Worm (Caenorhabditis elegans) whole organism, L1 larva: ENCODE results near the gene dpy-27.

Source experiments
- F16B12.6 ChIP-seq: fragments of 150-350 bp; optimal IDR thresholded peaks from 2 replicates; lab custom pipeline; 2014; ENCODE audit warnings: missing biosample characterization, missing genetic modification characterization
- alr-1 ChIP-seq: fragments of 200-800 bp; sonication (Bioruptor generic); optimal IDR thresholded peaks from 2 replicates; lab custom pipeline; 2018; ENCODE audit warnings: borderline replicate concordance, mild to moderate bottlenecking, missing genetic modification characterization, missing compliant biosample characterization
- blmp-1 ChIP-seq: fragments of 150-350 bp; optimal IDR thresholded peaks from 2 replicates; lab custom pipeline; 2014; ENCODE audit warnings: missing biosample characterization, missing genetic modification characterization
- ceh-82 ChIP-seq, 3 experiments: fragments of 150-350 bp in 1 of 3; sonication (generic microtip) in 2 of 3; optimal IDR thresholded peaks; 2 replicates each; lab custom pipeline; 2014 to 2017; ENCODE audit warnings: missing biosample characterization in 3 of 3, missing genetic modification characterization in 3 of 3
- ceh-88 ChIP-seq: fragments of 200-800 bp; sonication (Bioruptor generic); IDR thresholded peaks from 2 replicates; pipeline ENCODE4 v1.3.6; 2022; ENCODE audit warnings: missing genetic modification characterization, missing compliant biosample characterization
- dpl-1 ChIP-seq, 3 experiments: fragments of 150-350 bp in 2 of 3; sonication (generic microtip) in 1 of 3; optimal IDR thresholded peaks; 2 replicates each; lab custom pipeline; 2014 to 2017; ENCODE audit warnings: missing biosample characterization in 3 of 3, missing genetic modification characterization in 3 of 3, missing genetic modification reagents in 3 of 3
- efl-1 ChIP-seq, 4 experiments: fragments of 150-350 bp; optimal IDR thresholded peaks in 3 of 4; peaks in 1 of 4; 1 replicate in 1 of 4; 2 replicates in 3 of 4; lab custom pipeline; 2014; ENCODE audit warnings: missing biosample characterization in 2 of 4, missing genetic modification characterization in 2 of 4, missing genetic modification reagents in 2 of 4
- elt-3 ChIP-seq, 6 experiments: fragments of 150-350 bp in 1 of 6; sonication (generic microtip); optimal IDR thresholded peaks; 2 replicates each; lab custom pipeline; 2017 to 2018; ENCODE audit warnings: missing biosample characterization in 6 of 6, missing genetic modification characterization in 6 of 6, inconsistent platforms in 1 of 6
- fkh-4 ChIP-seq: sonication (generic microtip); optimal IDR thresholded peaks from 2 replicates; lab custom pipeline; 2016; ENCODE audit warnings: missing compliant biosample characterization, missing genetic modification characterization, borderline replicate concordance
- fkh-8 ChIP-seq: sonication (generic microtip); optimal IDR thresholded peaks from 2 replicates; lab custom pipeline; 2016; ENCODE audit warnings: mild to moderate bottlenecking, missing genetic modification characterization, missing compliant biosample characterization
- grh-1 ChIP-seq: fragments of 200-800 bp; sonication (Bioruptor generic); IDR thresholded peaks from 2 replicates; pipeline ENCODE4 v1.3.6; 2022; ENCODE audit warnings: missing genetic modification reagents, missing genetic modification characterization, missing compliant biosample characterization
- jun-1 ChIP-seq: fragments of 150-350 bp; optimal IDR thresholded peaks from 2 replicates; lab custom pipeline; 2014; ENCODE audit warnings: missing biosample characterization, missing genetic modification reagents, missing genetic modification characterization
- lin-14 ChIP-seq: fragments of 200-800 bp; sonication (Bioruptor generic); optimal IDR thresholded peaks from 2 replicates; lab custom pipeline; 2018; ENCODE audit warnings: mild to moderate bottlenecking, missing genetic modification characterization, moderate library complexity, missing compliant biosample characterization
- lin-15B ChIP-seq: fragments of 150-350 bp; sonication (generic microtip); optimal IDR thresholded peaks from 3 replicates; lab custom pipeline; 2014; ENCODE audit warnings: missing biosample characterization, missing genetic modification characterization
- lin-35 ChIP-seq, 2 experiments: fragments of 150-350 bp; optimal IDR thresholded peaks; 2 replicates each; lab custom pipeline; 2014; ENCODE audit warnings: missing biosample characterization in 2 of 2, missing genetic modification characterization in 2 of 2, missing genetic modification reagents in 2 of 2
- lin-39 ChIP-seq: fragments of 150-350 bp; optimal IDR thresholded peaks from 2 replicates; lab custom pipeline; 2014; ENCODE audit warnings: missing biosample characterization, missing genetic modification reagents, missing genetic modification characterization
- lsy-2 ChIP-seq, 2 experiments: fragments of 150-350 bp; optimal IDR thresholded peaks; 2 replicates each; lab custom pipeline; 2014; ENCODE audit warnings: missing biosample characterization in 2 of 2, missing genetic modification characterization in 2 of 2
- mep-1 ChIP-seq: fragments of 150-350 bp; optimal IDR thresholded peaks from 2 replicates; lab custom pipeline; 2014; ENCODE audit warnings: missing biosample characterization, missing genetic modification characterization
- nhr-12 ChIP-seq: sonication (generic microtip); optimal IDR thresholded peaks from 2 replicates; lab custom pipeline; 2017; ENCODE audit warnings: missing biosample characterization, missing genetic modification characterization
- nhr-19 ChIP-seq: fragments of 200-800 bp; sonication (Bioruptor generic); conservative IDR thresholded peaks from 2 replicates; pipeline ENCODE4 v1.3.6; 2022; ENCODE audit warnings: missing genetic modification characterization, missing compliant biosample characterization
- nhr-20 ChIP-seq: sonication (generic microtip); optimal IDR thresholded peaks from 2 replicates; lab custom pipeline; 2016; ENCODE audit warnings: mild to moderate bottlenecking, missing genetic modification characterization, missing compliant biosample characterization
- nhr-47 ChIP-seq: sonication (generic microtip); optimal IDR thresholded peaks from 2 replicates; lab custom pipeline; 2016; ENCODE audit warnings: mild to moderate bottlenecking, missing genetic modification characterization, moderate library complexity, missing compliant biosample characterization
- nhr-71 ChIP-seq: sonication (generic microtip); optimal IDR thresholded peaks from 2 replicates; lab custom pipeline; 2016; ENCODE audit warnings: mild to moderate bottlenecking, missing genetic modification characterization, moderate library complexity, missing compliant biosample characterization
- nhr-77 ChIP-seq: fragments of 150-350 bp; optimal IDR thresholded peaks from 2 replicates; lab custom pipeline; 2014; ENCODE audit warnings: missing biosample characterization, missing genetic modification characterization
- nhr-84 ChIP-seq: sonication (generic microtip); optimal IDR thresholded peaks from 2 replicates; lab custom pipeline; 2017; ENCODE audit warnings: missing biosample characterization, missing genetic modification characterization
- nhr-85 ChIP-seq: sonication (generic microtip); peaks from one replicate; lab custom pipeline; 2016; ENCODE audit warnings: missing genetic modification characterization, inconsistent platforms, missing compliant biosample characterization
- nhr-90 ChIP-seq: sonication (generic microtip); optimal IDR thresholded peaks from 2 replicates; lab custom pipeline; 2016; ENCODE audit warnings: mild to moderate bottlenecking, missing genetic modification characterization, missing compliant biosample characterization; ENCODE audit not compliant: poor library complexity
- pag-3 ChIP-seq: sonication (generic microtip); optimal IDR thresholded peaks from 2 replicates; lab custom pipeline; 2017; ENCODE audit warnings: missing genetic modification characterization, mild to moderate bottlenecking, missing compliant biosample characterization, antibody characterized with exemption, borderline replicate concordance; ENCODE audit not compliant: insufficient read depth
- pax-3 ChIP-seq: fragments of 200-800 bp; sonication (Bioruptor generic); optimal IDR thresholded peaks from 2 replicates; lab custom pipeline; 2018; ENCODE audit warnings: mild to moderate bottlenecking, missing genetic modification characterization, moderate library complexity, missing compliant biosample characterization
- rnt-1 ChIP-seq: sonication (generic microtip); optimal IDR thresholded peaks from 2 replicates; lab custom pipeline; 2016; ENCODE audit warnings: mild to moderate bottlenecking, missing genetic modification characterization, moderate library complexity, missing compliant biosample characterization
- snu-23 ChIP-seq: sonication (generic microtip); optimal IDR thresholded peaks from 2 replicates; lab custom pipeline; 2016; ENCODE audit warnings: missing genetic modification characterization, missing compliant biosample characterization
- sox-4 ChIP-seq: sonication (generic microtip); optimal IDR thresholded peaks from 2 replicates; lab custom pipeline; 2016; ENCODE audit warnings: missing genetic modification characterization, missing compliant biosample characterization
- tbx-2 ChIP-seq: sonication (generic microtip); optimal IDR thresholded peaks from 2 replicates; lab custom pipeline; 2016; ENCODE audit warnings: missing genetic modification characterization, missing compliant biosample characterization
- unc-130 ChIP-seq: fragments of 150-350 bp; optimal IDR thresholded peaks from 2 replicates; lab custom pipeline; 2017; ENCODE audit warnings: missing biosample characterization, missing genetic modification characterization, inconsistent platforms
- ztf-4 ChIP-seq: fragments of 150-350 bp; optimal IDR thresholded peaks from 2 replicates; lab custom pipeline; 2014; ENCODE audit warnings: missing biosample characterization, missing genetic modification characterization

Gene dpy-27

ce11 chrIII:3811375-3811924, 8.0 kb downstream of the dpy-27 start:
- TF ChIP-seq ceh-88 (no peak), nhr-77 (tag; lab: Kevin White, UChicago) (no peak), tbx-2 (tag; lab: Kevin White, UChicago) (no peak), mep-1 (tag; lab: Kevin White, UChicago) (peak; percentile 9), jun-1 (no peak), lin-14 (GFP tag; lab: Kevin White, UChicago) (peak; percentile 83), pax-3 (tag; lab: Kevin White, UChicago) (no peak), nhr-71 (tag; lab: Kevin White, UChicago) (peak; percentile 14), lsy-2 (tag; optimal IDR thresholded peaks at IDR 0.05; lab: Kevin White, UChicago) (peak in 1 of 2 experiments; percentile 23), elt-3 (tag; optimal IDR thresholded peaks at IDR 0.05; lab: Kevin White, UChicago) (peak in 1 of 6 experiments; percentile 16), fkh-4 (tag; lab: Kevin White, UChicago) (no peak), rnt-1 (no peak), dpl-1 (GFP tag; optimal IDR thresholded peaks at IDR 0.05; lab: Kevin White, UChicago) (no peak), alr-1 (tag; lab: Kevin White, UChicago) (no peak), nhr-85 (tag; lab: Kevin White, UChicago) (peak; percentile 92), F16B12.6 (tag; lab: Kevin White, UChicago) (no peak), nhr-19 (0 out of 2 replicates have a peak, but pooled peaks have one; percentile 4), snu-23 (peak; percentile 38), grh-1 (GFP tag; lab: Robert Waterston, UW) (0 out of 2 replicates have a peak, but pooled peaks have one; percentile 37), nhr-90 (tag; lab: Kevin White, UChicago) (peak; percentile 2), nhr-20 (tag; lab: Kevin White, UChicago) (peak; percentile 29), unc-130 (no peak), blmp-1 (peak; percentile 10)

- TF ChIP-seq blmp-1, result peak; percentile 61
- peak; percentile 6 for TF ChIP-seq nhr-47 (tag; lab: Kevin White, UChicago)
- TF ChIP-seq nhr-90 (tag; lab: Kevin White, UChicago), result peak; percentile 3
- TF ChIP-seq nhr-85 (tag; lab: Kevin White, UChicago), result peak; percentile 93
- peak; percentile 18 for TF ChIP-seq mep-1 (tag; lab: Kevin White, UChicago)
- TF ChIP-seq ceh-82 (tag; optimal IDR thresholded peaks at IDR 0.05; lab: Kevin White, UChicago), result no peak
- peak in 1 of 2 experiments; percentile 8 for TF ChIP-seq efl-1 (optimal IDR thresholded peaks at IDR 0.05; lab: Kevin White, UChicago)
- TF ChIP-seq efl-1 (GFP tag; optimal IDR thresholded peaks at IDR 0.05 in 1 of 2; lab: Kevin White, UChicago), result no peak
- TF ChIP-seq nhr-71 (tag; lab: Kevin White, UChicago), result peak; percentile 36
- TF ChIP-seq lin-14 (GFP tag; lab: Kevin White, UChicago), result peak; percentile 54
- TF ChIP-seq snu-23, result peak; percentile 47
- no peak for TF ChIP-seq fkh-8
- no peak for TF ChIP-seq lin-39 (tag; lab: Kevin White, UChicago)
Measured at ce11 chrIII:3809008-3809407, 10.5 kb downstream of the dpy-27 start, which contains the start of gene toh-1. toh-1 (minus strand) TSS chrIII:3809030.

- no peak for TF ChIP-seq pag-3 (tag; lab: Kevin White, UChicago)
- TF ChIP-seq dpl-1 (GFP tag; optimal IDR thresholded peaks at IDR 0.05; lab: Kevin White, UChicago), result no peak
- no peak for TF ChIP-seq ceh-82 (tag; optimal IDR thresholded peaks at IDR 0.05; lab: Kevin White, UChicago)
- TF ChIP-seq lin-15B, result no peak
- no peak for TF ChIP-seq lin-35 (GFP tag; optimal IDR thresholded peaks at IDR 0.05; lab: Kevin White, UChicago)
- TF ChIP-seq lin-14 (GFP tag; lab: Kevin White, UChicago), result peak; percentile 50
- TF ChIP-seq nhr-20 (tag; lab: Kevin White, UChicago), result peak; percentile 4
- TF ChIP-seq snu-23, result peak; percentile 26
- no peak for TF ChIP-seq sox-4 (tag; lab: Kevin White, UChicago)
- peak; percentile 72 for TF ChIP-seq nhr-85 (tag; lab: Kevin White, UChicago)
- TF ChIP-seq nhr-84 (tag; lab: Kevin White, UChicago), result no peak
- TF ChIP-seq ztf-4 (tag; lab: Kevin White, UChicago), result no peak
- no peak for TF ChIP-seq nhr-12 (tag; lab: Kevin White, UChicago)
- TF ChIP-seq blmp-1, result peak; percentile 96
Measured at ce11 chrIII:3807590-3807989, 11.9 kb downstream of the dpy-27 start.
